Worm (Caenorhabditis elegans): Measurements from ENCODE around the gene tsn-1.

- TF ChIP-seq him-1 (tag; optimal IDR thresholded peaks at IDR 0.05) (no peak), W03F9.2 (tag; optimal IDR thresholded peaks at IDR 0.05) (no peak)
These were observed 13.5 kb upstream of the tsn-1 start, which contains the start of gene F10G7.5 for ce11 chrII:4693129-4693528.
